Worm (Caenorhabditis elegans) whole organism, L4/young adult: ENCODE measurements around the gene F19H6.6.

Source experiments
- W03F9.2 ChIP-seq: fragments of 150-350 bp; optimal IDR thresholded peaks from 2 replicates; lab custom pipeline; 2014; ENCODE audit warnings: missing biosample characterization, missing genetic modification characterization
- him-1 ChIP-seq: sonication (generic microtip); optimal IDR thresholded peaks from 2 replicates; lab custom pipeline; 2016; ENCODE audit warnings: missing genotype, missing genetic modification reagents, missing genetic modification characterization, missing compliant biosample characterization

DNA sequence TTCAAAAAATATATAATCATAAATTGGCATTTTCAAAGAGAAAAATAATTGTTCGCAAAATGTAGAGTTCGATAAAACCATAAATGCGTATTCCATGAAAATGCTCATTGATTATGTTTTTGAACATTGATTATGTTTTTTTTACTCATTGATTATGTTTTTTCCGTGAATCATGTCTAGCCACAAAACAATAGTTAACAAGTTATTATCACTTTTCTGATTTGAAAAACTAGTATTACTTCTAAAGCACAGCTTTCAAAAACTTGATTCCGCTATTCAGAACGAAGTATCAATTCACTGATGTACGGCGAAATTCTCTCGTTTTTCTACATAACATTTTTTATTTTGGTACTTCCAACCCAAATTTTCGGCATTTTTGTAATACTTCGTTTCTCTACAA is 24.8 kb upstream of the F19H6.6 start, which contains the start of gene srd-48:
- TF ChIP-seq him-1 (tag; lab: Kevin White, UChicago) (no peak), W03F9.2 (no peak)
